Fruit fly (Drosophila melanogaster): ENCODE data around the gene CG34433.

CG34433 gene

dm6 chr3R:30601440-30602256 lies 48.1 kb upstream of the CG34433 start, which contains the start of the genes CG2246 and CG31021 (continued):
- no peak; the same call in 2 of the 3 replicates for TF ChIP-seq croc (GFP tag; conservative IDR thresholded peaks at IDR 0.05)
- no peak for TF ChIP-seq Kr (GFP tag; optimal IDR thresholded peaks at IDR 0.05)
- TF ChIP-seq Hey (tag; optimal IDR thresholded peaks at IDR 0.05): no peak
- TF ChIP-seq vnd (GFP tag; IDR thresholded peaks at IDR 0.05; ENCODE audit: partially characterized antibody): peak; percentile 77
- peak; percentile 58 for TF ChIP-seq lab (GFP tag; optimal IDR thresholded peaks at IDR 0.05)
- peak; percentile 44 for TF ChIP-seq HmgZ (tag; optimal IDR thresholded peaks at IDR 0.05)
- TF ChIP-seq CG7372 (GFP tag; IDR thresholded peaks at IDR 0.05): peak; percentile 38; the same call in 1 of the 2 replicates
- no peak for TF ChIP-seq CG7987 (GFP tag; optimal IDR thresholded peaks at IDR 0.05)
- TF ChIP-seq CG3995 (GFP tag; optimal IDR thresholded peaks at IDR 0.05): peak; percentile 84
- TF ChIP-seq CG2678 (tag; optimal IDR thresholded peaks at IDR 0.05): peak; percentile 47
- no peak for TF ChIP-seq CG7271 (tag; optimal IDR thresholded peaks at IDR 0.05)
- peak; percentile 62 for TF ChIP-seq CG15514 (GFP tag; optimal IDR thresholded peaks at IDR 0.05)
- peak; percentile 19 for TF ChIP-seq CG17359 (tag; optimal IDR thresholded peaks at IDR 0.05)
- TF ChIP-seq Pdp1 (GFP tag; optimal IDR thresholded peaks at IDR 0.05): peak; percentile 61 to 66
- TF ChIP-seq ham (GFP tag; IDR thresholded peaks at IDR 0.05): no peak
- TF ChIP-seq CrebB (tag; optimal IDR thresholded peaks at IDR 0.05): no peak
- no peak for TF ChIP-seq CG1233 (GFP tag; optimal IDR thresholded peaks at IDR 0.05)
- TF ChIP-seq shn (GFP tag; optimal IDR thresholded peaks at IDR 0.05): peak; percentile 66
- no peak for TF ChIP-seq CG10321 (GFP tag; IDR thresholded peaks at IDR 0.05)
- TF ChIP-seq so (GFP tag; IDR thresholded peaks at IDR 0.05): no peak
- TF ChIP-seq CG10431 (GFP tag; optimal IDR thresholded peaks at IDR 0.05): no peak
- peak; percentile 85 for TF ChIP-seq NFAT (GFP tag; IDR thresholded peaks at IDR 0.05)
- TF ChIP-seq CG10565 (GFP tag; optimal IDR thresholded peaks at IDR 0.05): no peak
- no peak for TF ChIP-seq bigmax (GFP tag; optimal IDR thresholded peaks at IDR 0.05)
- no peak for TF ChIP-seq Lim3 (GFP tag; IDR thresholded peaks at IDR 0.05)
- no peak for TF ChIP-seq CG11696 (GFP tag; IDR thresholded peaks at IDR 0.05)
- TF ChIP-seq dpn (GFP tag; optimal IDR thresholded peaks at IDR 0.05): peak; percentile 52 to 59
- peak; percentile 9 for TF ChIP-seq exex (tag; optimal IDR thresholded peaks at IDR 0.05)
- no peak for TF ChIP-seq Neu2 (GFP tag; optimal IDR thresholded peaks at IDR 0.05; ENCODE audit: borderline replicate concordance)
- peak; percentile 51 for TF ChIP-seq bab2 (GFP tag; optimal IDR thresholded peaks at IDR 0.05)
- TF ChIP-seq NC2α (GFP tag; optimal IDR thresholded peaks at IDR 0.05): no peak
- peak; percentile 29 for TF ChIP-seq CG10462 (GFP tag; optimal IDR thresholded peaks at IDR 0.05)
- no peak for TF ChIP-seq wdn (GFP tag; IDR thresholded peaks at IDR 0.05)
- no peak for TF ChIP-seq seq (GFP tag; IDR thresholded peaks at IDR 0.05)
- no peak for TF ChIP-seq sug (tag; optimal IDR thresholded peaks at IDR 0.05)
- no peak for TF ChIP-seq gcm (GFP tag; optimal IDR thresholded peaks at IDR 0.05)
- TF ChIP-seq odd (GFP tag; optimal IDR thresholded peaks at IDR 0.05): no peak
- peak; percentile 73; the same call in 1 of the 2 replicates for TF ChIP-seq MBD-R2 (GFP tag; IDR thresholded peaks at IDR 0.05)
- TF ChIP-seq CG31224 (GFP tag; IDR thresholded peaks at IDR 0.05): 0 out of 2 replicates have a peak, but pooled peaks have one; percentile 32
- peak; percentile 67 for TF ChIP-seq Xbp1 (GFP tag; optimal IDR thresholded peaks at IDR 0.05)
- no peak for TF ChIP-seq H15 (GFP tag; IDR thresholded peaks at IDR 0.05)
- no peak for TF ChIP-seq CG32767 (GFP tag; IDR thresholded peaks at IDR 0.05)
- no peak for TF ChIP-seq CG15011 (GFP tag; optimal IDR thresholded peaks at IDR 0.05)
- TF ChIP-seq tna (GFP tag; IDR thresholded peaks at IDR 0.05; ENCODE audit: partially characterized antibody): peak; percentile 60
- peak; percentile 35 for TF ChIP-seq CG10543 (GFP tag; optimal IDR thresholded peaks at IDR 0.05)
- no peak for TF ChIP-seq C15 (GFP tag; IDR thresholded peaks at IDR 0.05)
- peak; percentile 67; the same call in 2 of the 3 replicates for TF ChIP-seq CG34422 (GFP tag; IDR thresholded peaks at IDR 0.05)
- no peak for TF ChIP-seq CG7928 (GFP tag; optimal IDR thresholded peaks at IDR 0.05)
- peak; percentile 27 for TF ChIP-seq CG30020 (tag; optimal IDR thresholded peaks at IDR 0.05)
